Comparison of ENCODE assay signal across 6 worm cellular contexts in genomic region chrIV:10858300-10859016, ce11.
A peak's percentile ranks its signal among the peaks of the same experiment; 100 is the strongest.
TF ChIP-seq lines count a peak whose summit lies in the region.

Gene T11G6.2 (minus strand): TSS chrIV:10858496.
Gene hars-1 (plus strand): TSS chrIV:10858957.

TF ChIP-seq in whole organism, L1 larva, 84 proteins besides CTCF, POLR2A, EP300 and RAD21 (continues in another document):
- TF ChIP-seq dpl-1 (GFP tag; optimal IDR thresholded peaks at IDR 0.05; lab: Kevin White, UChicago) (peak; percentile 8 to 32 (median 13)), mdl-1 (tag; optimal IDR thresholded peaks at IDR 0.05; lab: Kevin White, UChicago) (peak in 1 of 2 experiments; percentile 61), lin-35 (GFP tag; optimal IDR thresholded peaks at IDR 0.05; lab: Kevin White, UChicago) (peak; percentile 24 to 58), elt-3 (tag; optimal IDR thresholded peaks at IDR 0.05; lab: Kevin White, UChicago) (peak in 1 of 6 experiments; percentile 41), blmp-1 (tag; optimal IDR thresholded peaks at IDR 0.05; lab: Kevin White, UChicago) (peak; percentile 43), skn-1 (tag; optimal IDR thresholded peaks at IDR 0.05; lab: Kevin White, UChicago) (peak; percentile 55), efl-1 (optimal IDR thresholded peaks at IDR 0.05; lab: Kevin White, UChicago) (peak in 1 of 2 experiments; percentile 34), efl-1 (GFP tag; optimal IDR thresholded peaks at IDR 0.05 in 1 of 2; lab: Kevin White, UChicago) (peak in 1 of 2 experiments; percentile 22), snu-23 (GFP tag; optimal IDR thresholded peaks at IDR 0.05; lab: Kevin White, UChicago) (peak; percentile 29), C16A3.4 (tag; optimal IDR thresholded peaks at IDR 0.05; lab: Kevin White, UChicago) (peak; percentile 37), mep-1 (tag; optimal IDR thresholded peaks at IDR 0.05; lab: Kevin White, UChicago) (peak; percentile 2), grh-1 (GFP tag; IDR thresholded peaks at IDR 0.05; lab: Robert Waterston, UW) (no peak), lsy-2 (tag; optimal IDR thresholded peaks at IDR 0.05; lab: Kevin White, UChicago) (peak in 1 of 2 experiments; percentile 52), lin-14 (GFP tag; optimal IDR thresholded peaks at IDR 0.05; lab: Kevin White, UChicago) (peak; percentile 56)

TF ChIP-seq in whole organism, L2 larva, 48 proteins besides CTCF, POLR2A, EP300 and RAD21 (continues in another document):
- TF ChIP-seq crh-2 (tag; optimal IDR thresholded peaks at IDR 0.05; lab: Kevin White, UChicago) (peak; percentile 64), fos-1 (tag; optimal IDR thresholded peaks at IDR 0.05; lab: Kevin White, UChicago) (peak; percentile 88), F13H6.1 (tag; optimal IDR thresholded peaks at IDR 0.05; lab: Kevin White, UChicago) (no peak), sem-4 (tag; optimal IDR thresholded peaks at IDR 0.05; lab: Kevin White, UChicago) (no peak), snpc-4 (tag; optimal IDR thresholded peaks at IDR 0.05; lab: Kevin White, UChicago) (no peak), Y55F3AM.14 (GFP tag; optimal IDR thresholded peaks at IDR 0.05; lab: Kevin White, UChicago) (no peak), blmp-1 (tag; optimal IDR thresholded peaks at IDR 0.05; lab: Kevin White, UChicago; ENCODE audit: insufficient read depth) (no peak), lsy-2 (tag; optimal IDR thresholded peaks at IDR 0.05; lab: Kevin White, UChicago) (peak in 1 of 2 experiments; percentile 32), zag-1 (tag; optimal IDR thresholded peaks at IDR 0.05; lab: Kevin White, UChicago) (no peak), ztf-4 (tag; optimal IDR thresholded peaks at IDR 0.05; lab: Kevin White, UChicago) (no peak), nhr-10 (tag; optimal IDR thresholded peaks at IDR 0.05; lab: Kevin White, UChicago) (no peak), ZK546.5 (tag; optimal IDR thresholded peaks at IDR 0.05; lab: Kevin White, UChicago) (no peak), unc-39 (tag; optimal IDR thresholded peaks at IDR 0.05; lab: Kevin White, UChicago) (no peak), peb-1 (tag; optimal IDR thresholded peaks at IDR 0.05; lab: Kevin White, UChicago) (no peak), C34F6.9 (tag; optimal IDR thresholded peaks at IDR 0.05; lab: Kevin White, UChicago) (peak; percentile 31), dmd-4 (tag; optimal IDR thresholded peaks at IDR 0.05; lab: Kevin White, UChicago) (no peak)

TF ChIP-seq in whole organism, L3 larva, 47 proteins besides CTCF, POLR2A, EP300 and RAD21 (continues in another document):
- TF ChIP-seq pha-4 (tag; optimal IDR thresholded peaks at IDR 0.05; lab: Kevin White, UChicago), result peak; percentile 45
- TF ChIP-seq elt-2 (tag; optimal IDR thresholded peaks at IDR 0.05; lab: Kevin White, UChicago), result peak; percentile 73
- peak; percentile 3 for TF ChIP-seq mdl-1 (tag; optimal IDR thresholded peaks at IDR 0.05; lab: Kevin White, UChicago)
- TF ChIP-seq nhr-25 (tag; optimal IDR thresholded peaks at IDR 0.05; lab: Kevin White, UChicago), result peak; percentile 9
- TF ChIP-seq unc-39 (tag; optimal IDR thresholded peaks at IDR 0.05; lab: Kevin White, UChicago), result no peak
- peak; percentile 80 for TF ChIP-seq pqm-1 (tag; optimal IDR thresholded peaks at IDR 0.05; lab: Kevin White, UChicago)
- no peak for TF ChIP-seq aly-2 (tag; optimal IDR thresholded peaks at IDR 0.05; lab: Kevin White, UChicago)
- TF ChIP-seq lin-15B (tag; optimal IDR thresholded peaks at IDR 0.05; lab: Kevin White, UChicago), result peak; percentile 42
- TF ChIP-seq lsy-12 (tag; optimal IDR thresholded peaks at IDR 0.05; lab: Kevin White, UChicago), result no peak
- TF ChIP-seq nfya-1 (tag; optimal IDR thresholded peaks at IDR 0.05; lab: Kevin White, UChicago; ENCODE audit: insufficient read depth), result peak; percentile 39
- TF ChIP-seq elt-3 (tag; optimal IDR thresholded peaks at IDR 0.05; lab: Kevin White, UChicago), result no peak
- TF ChIP-seq lin-39 (tag; optimal IDR thresholded peaks at IDR 0.05; lab: Kevin White, UChicago), result peak; percentile 33
- no peak for TF ChIP-seq eor-1 (tag; optimal IDR thresholded peaks at IDR 0.05; lab: Kevin White, UChicago)
- peak; percentile 33 for TF ChIP-seq snpc-4 (tag; optimal IDR thresholded peaks at IDR 0.05; lab: Kevin White, UChicago)
- peak; percentile 37 for TF ChIP-seq nhr-23 (tag; optimal IDR thresholded peaks at IDR 0.05; lab: Kevin White, UChicago)
- TF ChIP-seq skn-1 (tag; optimal IDR thresholded peaks at IDR 0.05; lab: Kevin White, UChicago), result no peak

TF ChIP-seq in whole organism, L4 larva, 104 proteins besides CTCF, POLR2A, EP300 and RAD21 (continues in another document):
- TF ChIP-seq rbr-2 (tag; optimal IDR thresholded peaks at IDR 0.05; lab: Kevin White, UChicago) (no peak), spr-3 (GFP tag; optimal IDR thresholded peaks at IDR 0.05; lab: Kevin White, UChicago) (no peak), egl-43 (GFP tag; IDR thresholded peaks at IDR 0.05; lab: Robert Waterston, UW) (no peak), cey-2 (tag; optimal IDR thresholded peaks at IDR 0.05; lab: Kevin White, UChicago; ENCODE audit: borderline replicate concordance, insufficient read depth) (no peak), ztf-7 (tag; optimal IDR thresholded peaks at IDR 0.05; lab: Kevin White, UChicago) (no peak), ctbp-1 (GFP tag; IDR thresholded peaks at IDR 0.05; lab: Robert Waterston, UW) (no peak), F49E8.2 (tag; optimal IDR thresholded peaks at IDR 0.05; lab: Kevin White, UChicago; ENCODE audit: borderline replicate concordance) (no peak), madf-5 (GFP tag; IDR thresholded peaks at IDR 0.05; lab: Robert Waterston, UW) (no peak), ceh-82 (tag; optimal IDR thresholded peaks at IDR 0.05; lab: Kevin White, UChicago) (no peak), hlh-30 (tag; optimal IDR thresholded peaks at IDR 0.05; lab: Kevin White, UChicago; ENCODE audit: insufficient read depth) (peak; percentile 83), fos-1 (tag; optimal IDR thresholded peaks at IDR 0.05; lab: Kevin White, UChicago) (no peak), gei-8 (GFP tag; optimal IDR thresholded peaks at IDR 0.05; lab: Kevin White, UChicago) (no peak), mep-1 (tag; optimal IDR thresholded peaks at IDR 0.05; lab: Kevin White, UChicago) (peak; percentile 34), ZK337.2 (GFP tag; IDR thresholded peaks at IDR 0.05; lab: Robert Waterston, UW) (no peak), zip-11 (GFP tag; IDR thresholded peaks at IDR 0.05; lab: Robert Waterston, UW) (no peak), pqm-1 (tag; optimal IDR thresholded peaks at IDR 0.05; lab: Kevin White, UChicago) (peak; percentile 76), F10B5.3 (tag; optimal IDR thresholded peaks at IDR 0.05; lab: Kevin White, UChicago) (no peak)

TF ChIP-seq in whole organism, late embryonic, 69 proteins besides CTCF, POLR2A, EP300 and RAD21:
- peak; percentile 6 for TF ChIP-seq unc-42 (tag; optimal IDR thresholded peaks at IDR 0.05; lab: Kevin White, UChicago)
- TF ChIP-seq ttx-3 (tag; optimal IDR thresholded peaks at IDR 0.05; lab: Kevin White, UChicago), result no peak
- TF ChIP-seq sox-2 (GFP tag; IDR thresholded peaks at IDR 0.05; lab: Robert Waterston, UW), result no peak

TF ChIP-seq in whole organism, young adult, 124 proteins besides CTCF, POLR2A, EP300 and RAD21 (continues in another document):
- TF ChIP-seq zfh-2 (GFP tag; conservative IDR thresholded peaks at IDR 0.05; lab: Robert Waterston, UW) (no peak), nhr-80 (tag; optimal IDR thresholded peaks at IDR 0.05; lab: Kevin White, UChicago) (peak; percentile 86), cebp-1 (GFP tag; IDR thresholded peaks at IDR 0.05; lab: Robert Waterston, UW) (peak; percentile 67; the same call in 1 of the 2 replicates), cebp-1 (tag; optimal IDR thresholded peaks at IDR 0.05; lab: Kevin White, UChicago) (peak; percentile 85), let-607 (tag; optimal IDR thresholded peaks at IDR 0.05; lab: Kevin White, UChicago) (peak; percentile 35 to 78), ceh-58 (GFP tag; IDR thresholded peaks at IDR 0.05; lab: Robert Waterston, UW) (no peak), F37B4.10 (GFP tag; IDR thresholded peaks at IDR 0.05; lab: Robert Waterston, UW) (no peak), bed-1 (GFP tag; IDR thresholded peaks at IDR 0.05; lab: Robert Waterston, UW) (no peak), lir-1 (GFP tag; conservative IDR thresholded peaks at IDR 0.05; lab: Robert Waterston, UW) (no peak), K12H6.12 (tag; optimal IDR thresholded peaks at IDR 0.05; lab: Kevin White, UChicago) (no peak), egrh-3 (GFP tag; IDR thresholded peaks at IDR 0.05; lab: Robert Waterston, UW) (no peak), xnd-1 (tag; optimal IDR thresholded peaks at IDR 0.05; lab: Kevin White, UChicago) (peak; percentile 93), lag-1 (GFP tag; IDR thresholded peaks at IDR 0.05; lab: Robert Waterston, UW) (no peak), ztf-22 (GFP tag; optimal IDR thresholded peaks at IDR 0.05; lab: Kevin White, UChicago) (no peak), nhr-27 (tag; optimal IDR thresholded peaks at IDR 0.05; lab: Kevin White, UChicago) (no peak), nhr-90 (tag; optimal IDR thresholded peaks at IDR 0.05; lab: Kevin White, UChicago) (no peak), nfya-1 (tag; optimal IDR thresholded peaks at IDR 0.05; lab: Kevin White, UChicago; ENCODE audit: borderline replicate concordance, insufficient read depth) (no peak), ceh-79 (tag; optimal IDR thresholded peaks at IDR 0.05; lab: Kevin White, UChicago) (no peak), lsy-27 (tag; optimal IDR thresholded peaks at IDR 0.05; lab: Kevin White, UChicago; ENCODE audit: borderline replicate concordance, insufficient read depth) (no peak), ztf-18 (tag; optimal IDR thresholded peaks at IDR 0.05; lab: Kevin White, UChicago) (peak; percentile 3), snpc-1.3 (tag; optimal IDR thresholded peaks at IDR 0.05; lab: Kevin White, UChicago; ENCODE audit: insufficient read depth) (no peak), nfya-2 (GFP tag; IDR thresholded peaks at IDR 0.05; lab: Robert Waterston, UW) (no peak), Y56A3A.18 (GFP tag; IDR thresholded peaks at IDR 0.05; lab: Robert Waterston, UW) (no peak), bed-2 (GFP tag; IDR thresholded peaks at IDR 0.05; lab: Robert Waterston, UW) (no peak), D2030.7 (GFP tag; IDR thresholded peaks at IDR 0.05; lab: Robert Waterston, UW) (no peak), B0035.1 (tag; optimal IDR thresholded peaks at IDR 0.05; lab: Kevin White, UChicago) (no peak), pbrm-1 (GFP tag; IDR thresholded peaks at IDR 0.05; lab: Robert Waterston, UW) (0 out of 2 replicates have a peak, but pooled peaks have one; percentile 18), efl-1 (GFP tag; optimal IDR thresholded peaks at IDR 0.05; lab: Kevin White, UChicago) (peak; percentile 49), F57A8.1 (GFP tag; optimal IDR thresholded peaks at IDR 0.05; lab: Kevin White, UChicago) (no peak), ccch-3 (GFP tag; optimal IDR thresholded peaks at IDR 0.05; lab: Kevin White, UChicago) (no peak), ztf-25 (GFP tag; IDR thresholded peaks at IDR 0.05; lab: Robert Waterston, UW) (no peak), F22D6.2 (tag; optimal IDR thresholded peaks at IDR 0.05; lab: Kevin White, UChicago) (no peak), mes-4 (tag; optimal IDR thresholded peaks at IDR 0.05; lab: Kevin White, UChicago) (no peak), hlh-26 (GFP tag; conservative IDR thresholded peaks at IDR 0.05; lab: Robert Waterston, UW) (no peak)
